Worm (Caenorhabditis elegans) whole organism, young adult: Measurements from ENCODE around the gene C39E6.2.
A peak's percentile ranks its signal among the peaks of the same experiment; 100 is the strongest.

Experiments used
- B0035.1 ChIP-seq: sonication (generic microtip); optimal IDR thresholded peaks from 2 replicates; lab custom pipeline; 2016; ENCODE audit warnings: missing genetic modification characterization, mild to moderate bottlenecking, missing compliant biosample characterization, missing genotype, missing genetic modification reagents
- B0336.3 ChIP-seq: fragments of 200-800 bp; sonication (Bioruptor generic); IDR thresholded peaks from 2 replicates; pipeline ENCODE4 v1.3.6; 2022; ENCODE audit warnings: missing genetic modification characterization, missing compliant biosample characterization
- C17E4.6 ChIP-seq: fragments of 200-800 bp; sonication (Bioruptor generic); IDR thresholded peaks from 2 replicates; pipeline ENCODE4 v1.3.6; 2022; ENCODE audit warnings: missing genetic modification reagents, missing genetic modification characterization, missing compliant biosample characterization
- F10E7.11 ChIP-seq: sonication (generic microtip); optimal IDR thresholded peaks from 2 replicates; lab custom pipeline; 2017; ENCODE audit warnings: mild to moderate bottlenecking, missing genetic modification characterization, moderate library complexity, missing compliant biosample characterization
- F22D6.2 ChIP-seq: sonication (generic microtip); optimal IDR thresholded peaks from 2 replicates; lab custom pipeline; 2016; ENCODE audit warnings: mild to moderate bottlenecking, missing genetic modification characterization, missing compliant biosample characterization
- F39B2.1 ChIP-seq: fragments of 200-800 bp; sonication (Bioruptor generic); IDR thresholded peaks from 2 replicates; pipeline ENCODE4 v1.3.6; 2022; ENCODE audit warnings: missing genetic modification reagents, missing genetic modification characterization, missing compliant biosample characterization
- F52B5.7 ChIP-seq: sonication (generic microtip); optimal IDR thresholded peaks from 2 replicates; lab custom pipeline; 2016; ENCODE audit warnings: mild to moderate bottlenecking, missing genetic modification characterization, missing compliant biosample characterization
- K11D2.4 ChIP-seq: fragments of 200-800 bp; sonication (Bioruptor generic); IDR thresholded peaks from 2 replicates; pipeline ENCODE4 v1.3.6; 2022; ENCODE audit warnings: missing genetic modification reagents, missing genetic modification characterization, missing compliant biosample characterization
- K12H6.12 ChIP-seq: fragments of 200-800 bp; sonication (Bioruptor generic); optimal IDR thresholded peaks from 2 replicates; lab custom pipeline; 2018; ENCODE audit warnings: mild to moderate bottlenecking, missing genetic modification characterization, missing compliant biosample characterization
- T07F8.4 ChIP-seq: sonication (generic microtip); optimal IDR thresholded peaks from 2 replicates; lab custom pipeline; 2016; ENCODE audit warnings: mild to moderate bottlenecking, missing genetic modification characterization, moderate library complexity, missing compliant biosample characterization
- Y95B8A.8 ChIP-seq: fragments of 200-800 bp; sonication (Bioruptor generic); IDR thresholded peaks from 2 replicates; pipeline ENCODE4 v1.3.6; 2022; ENCODE audit warnings: missing genetic modification reagents, missing genetic modification characterization, missing compliant biosample characterization
- akir-1 ChIP-seq: fragments of 200-800 bp; sonication (Bioruptor generic); optimal IDR thresholded peaks from 2 replicates; lab custom pipeline; 2018; ENCODE audit warnings: mild to moderate bottlenecking, missing genetic modification characterization, moderate library complexity, missing compliant biosample characterization
- ama-1 ChIP-seq, 3 experiments: fragments of 150-350 bp in 1 of 3; sonication (generic microtip) in 2 of 3; optimal IDR thresholded peaks; 2 replicates each; lab custom pipeline; 2014 to 2018; ENCODE audit warnings: missing biosample characterization in 2 of 3, missing genetic modification characterization in 2 of 3, missing genetic modification reagents in 2 of 3
- aptf-2 ChIP-seq: fragments of 200-800 bp; sonication (Bioruptor generic); conservative IDR thresholded peaks from 2 replicates; pipeline ENCODE4 v1.3.6; 2022; ENCODE audit warnings: missing genetic modification reagents, missing genetic modification characterization, missing compliant biosample characterization
- attf-6 ChIP-seq: fragments of 200-800 bp; sonication (Bioruptor generic); IDR thresholded peaks from 2 replicates; pipeline ENCODE4 v1.3.6; 2022; ENCODE audit warnings: missing genetic modification reagents, missing genetic modification characterization, missing compliant biosample characterization
- bed-2 ChIP-seq: fragments of 200-800 bp; sonication (Bioruptor generic); IDR thresholded peaks from 2 replicates; pipeline ENCODE4 v1.3.6; 2022; ENCODE audit warnings: missing genetic modification reagents, missing genetic modification characterization, missing compliant biosample characterization
- cebp-1 ChIP-seq, 2 experiments: fragments of 200-800 bp in 1 of 2; sonication (Bioruptor generic) in 1 of 2; sonication (generic microtip) in 1 of 2; IDR thresholded peaks in 1 of 2; optimal IDR thresholded peaks in 1 of 2; 2 replicates each; pipeline versions ENCODE4 v1.3.6 to Lab custom; 2017 to 2022; ENCODE audit warnings: missing compliant biosample characterization in 2 of 2, missing genetic modification characterization in 2 of 2, mild to moderate bottlenecking in 1 of 2, missing genetic modification reagents in 1 of 2, moderate library complexity in 1 of 2
- ceh-27 ChIP-seq: fragments of 200-800 bp; sonication (Bioruptor generic); optimal IDR thresholded peaks from 2 replicates; lab custom pipeline; 2018; ENCODE audit warnings: mild to moderate bottlenecking, missing genetic modification characterization, moderate library complexity, missing compliant biosample characterization
- ceh-58 ChIP-seq: fragments of 200-800 bp; sonication (Bioruptor generic); IDR thresholded peaks from 2 replicates; pipeline ENCODE4 v1.3.6; 2022; ENCODE audit warnings: missing genetic modification characterization, missing compliant biosample characterization
- dpff-1 ChIP-seq: sonication (generic microtip); optimal IDR thresholded peaks from 2 replicates; lab custom pipeline; 2017; ENCODE audit warnings: mild to moderate bottlenecking, missing genetic modification characterization, missing compliant biosample characterization
- egl-44 ChIP-seq: fragments of 200-800 bp; sonication (Bioruptor generic); IDR thresholded peaks from 2 replicates; pipeline ENCODE4 v1.3.6; 2022; ENCODE audit warnings: missing genetic modification reagents, missing genetic modification characterization, missing compliant biosample characterization
- egrh-3 ChIP-seq: fragments of 200-800 bp; sonication (Bioruptor generic); IDR thresholded peaks from 2 replicates; pipeline ENCODE4 v1.3.6; 2022; ENCODE audit warnings: missing genetic modification reagents, missing genetic modification characterization, missing compliant biosample characterization
- ekl-4 ChIP-seq: fragments of 200-800 bp; sonication (Bioruptor generic); IDR thresholded peaks from 2 replicates; pipeline ENCODE4 v1.3.6; 2022; ENCODE audit warnings: missing genetic modification reagents, missing genetic modification characterization, missing compliant biosample characterization
- hlh-26 ChIP-seq: fragments of 200-800 bp; sonication (Bioruptor generic); conservative IDR thresholded peaks from 2 replicates; pipeline ENCODE4 v1.3.6; 2022; ENCODE audit warnings: missing genetic modification reagents, missing genetic modification characterization, missing compliant biosample characterization
- hmg-1.2 ChIP-seq: fragments of 200-800 bp; sonication (Bioruptor generic); IDR thresholded peaks from 2 replicates; pipeline ENCODE4 v1.3.6; 2022; ENCODE audit warnings: missing genetic modification reagents, missing genetic modification characterization, missing compliant biosample characterization
- hsf-1 ChIP-seq: fragments of 200-800 bp; sonication (Bioruptor generic); IDR thresholded peaks from 2 replicates; pipeline ENCODE4 v1.3.6; 2022; ENCODE audit warnings: missing genetic modification reagents, missing genetic modification characterization, missing compliant biosample characterization
- lag-1 ChIP-seq: fragments of 200-800 bp; sonication (Bioruptor generic); IDR thresholded peaks from 2 replicates; pipeline ENCODE4 v1.3.6; 2022; ENCODE audit warnings: missing genetic modification reagents, missing genetic modification characterization, missing compliant biosample characterization
- let-526 ChIP-seq: fragments of 200-800 bp; sonication (Bioruptor generic); IDR thresholded peaks from 2 replicates; pipeline ENCODE4 v1.3.6; 2022; ENCODE audit warnings: missing genetic modification reagents, missing genetic modification characterization, missing compliant biosample characterization
- let-607 ChIP-seq, 2 experiments: fragments of 200-800 bp in 1 of 2; sonication (Bioruptor generic) in 1 of 2; sonication (generic microtip) in 1 of 2; optimal IDR thresholded peaks; 2 replicates each; lab custom pipeline; 2016 to 2018; ENCODE audit warnings: mild to moderate bottlenecking in 2 of 2, missing compliant biosample characterization in 2 of 2, missing genetic modification characterization in 2 of 2, moderate library complexity in 2 of 2, missing genotype in 1 of 2
- lin-35 ChIP-seq, 3 experiments: fragments of 150-350 bp in 2 of 3; sonication (generic microtip) in 1 of 3; optimal IDR thresholded peaks; 2 replicates each; lab custom pipeline; 2014 to 2018; ENCODE audit warnings: missing biosample characterization in 3 of 3, missing genetic modification characterization in 3 of 3, missing genetic modification reagents in 3 of 3
- lin-40 ChIP-seq: sonication (generic microtip); optimal IDR thresholded peaks from 2 replicates; lab custom pipeline; 2016; ENCODE audit warnings: missing genetic modification characterization, mild to moderate bottlenecking, missing compliant biosample characterization, missing genotype, missing genetic modification reagents
- lsl-1 ChIP-seq: fragments of 200-800 bp; sonication (Bioruptor generic); optimal IDR thresholded peaks from 2 replicates; lab custom pipeline; 2018; ENCODE audit warnings: mild to moderate bottlenecking, missing genetic modification characterization, moderate library complexity, missing compliant biosample characterization
- lsy-27 ChIP-seq: sonication (generic microtip); optimal IDR thresholded peaks from 2 replicates; lab custom pipeline; 2017; ENCODE audit warnings: missing genetic modification characterization, mild to moderate bottlenecking, missing compliant biosample characterization, antibody characterized with exemption, missing genotype, borderline replicate concordance; ENCODE audit not compliant: insufficient read depth
- madf-8 ChIP-seq: fragments of 200-800 bp; sonication (Bioruptor generic); conservative IDR thresholded peaks from 2 replicates; pipeline ENCODE4 v1.3.6; 2022; ENCODE audit warnings: missing genetic modification reagents, missing genetic modification characterization, missing compliant biosample characterization
- mes-4 ChIP-seq: sonication (generic microtip); optimal IDR thresholded peaks from 2 replicates; lab custom pipeline; 2016; ENCODE audit warnings: missing genotype, missing genetic modification characterization, missing compliant biosample characterization
- nfya-2 ChIP-seq: fragments of 200-800 bp; sonication (Bioruptor generic); IDR thresholded peaks from 2 replicates; pipeline ENCODE4 v1.3.6; 2022; ENCODE audit warnings: missing genetic modification reagents, missing genetic modification characterization, missing compliant biosample characterization
- nhr-120 ChIP-seq: fragments of 200-800 bp; sonication (Bioruptor generic); IDR thresholded peaks from 2 replicates; pipeline ENCODE4 v1.3.6; 2022; ENCODE audit warnings: missing genetic modification characterization, missing compliant biosample characterization
- rcor-1 ChIP-seq: fragments of 200-800 bp; sonication (Bioruptor generic); IDR thresholded peaks from 2 replicates; pipeline ENCODE4 v1.3.6; 2022; ENCODE audit warnings: missing genetic modification reagents, missing genetic modification characterization, missing compliant biosample characterization
- rpc-1 ChIP-seq, 2 experiments: fragments of 150-350 bp in 1 of 2; sonication (generic microtip) in 1 of 2; optimal IDR thresholded peaks; 2 replicates each; lab custom pipeline; 2014 to 2018; ENCODE audit warnings: missing biosample characterization in 1 of 2, missing genetic modification characterization in 1 of 2, missing genetic modification reagents in 1 of 2, missing genotype in 1 of 2
- sdz-38 ChIP-seq: sonication (generic microtip); optimal IDR thresholded peaks from 2 replicates; lab custom pipeline; 2016; ENCODE audit warnings: missing genotype, missing genetic modification characterization, missing compliant biosample characterization
- tbp1 ChIP-seq: fragments of 200-800 bp; sonication (Bioruptor generic); optimal IDR thresholded peaks from 2 replicates; lab custom pipeline; 2018; ENCODE audit warnings: mild to moderate bottlenecking, missing genetic modification characterization, missing compliant biosample characterization
- xnd-1 ChIP-seq: sonication (generic microtip); optimal IDR thresholded peaks from 2 replicates; lab custom pipeline; 2016; ENCODE audit warnings: missing genotype, missing genetic modification reagents, missing genetic modification characterization, missing compliant biosample characterization
- zfh-2 ChIP-seq: fragments of 200-800 bp; sonication (Bioruptor generic); conservative IDR thresholded peaks from 2 replicates; pipeline ENCODE4 v1.3.6; 2022; ENCODE audit warnings: missing genetic modification reagents, missing genetic modification characterization, missing compliant biosample characterization
- zim-3 ChIP-seq: sonication (generic microtip); optimal IDR thresholded peaks from 2 replicates; lab custom pipeline; 2017; ENCODE audit warnings: mild to moderate bottlenecking, missing genetic modification characterization, moderate library complexity, missing compliant biosample characterization
- ztf-18 ChIP-seq: sonication (generic microtip); optimal IDR thresholded peaks from 2 replicates; lab custom pipeline; 2016; ENCODE audit warnings: missing genotype, mild to moderate bottlenecking, missing genetic modification characterization, missing compliant biosample characterization
- ztf-22 ChIP-seq: fragments of 200-800 bp; sonication (Bioruptor generic); optimal IDR thresholded peaks from 2 replicates; lab custom pipeline; 2018; ENCODE audit warnings: mild to moderate bottlenecking, missing genetic modification characterization, moderate library complexity, missing compliant biosample characterization
- ztf-6 ChIP-seq: fragments of 200-800 bp; sonication (Bioruptor generic); IDR thresholded peaks from 2 replicates; pipeline ENCODE4 v1.3.6; 2022; ENCODE audit warnings: missing genetic modification reagents, missing genetic modification characterization, missing compliant biosample characterization

C39E6.2 gene

ce11 chrX:4788958-4789357 is 34.0 kb upstream of the C39E6.2 start (continued):
- TF ChIP-seq ekl-4 (GFP tag; lab: Robert Waterston, UW) (peak; percentile 81), C17E4.6 (0 out of 2 replicates have a peak, but pooled peaks have one; percentile 31), B0035.1 (peak; percentile 18), ama-1 (optimal IDR thresholded peaks at IDR 0.05; lab: Kevin White, UChicago) (no peak), ama-1 (GFP tag; optimal IDR thresholded peaks at IDR 0.05; lab: Kevin White, UChicago) (peak; percentile 30 to 76), let-526 (GFP tag; lab: Robert Waterston, UW) (0 out of 2 replicates have a peak, but pooled peaks have one; percentile 15), bed-2 (GFP tag; lab: Robert Waterston, UW) (no peak), hlh-26 (GFP tag; lab: Robert Waterston, UW) (no peak), F10E7.11 (tag; lab: Kevin White, UChicago) (no peak), egl-44 (GFP tag; lab: Robert Waterston, UW) (peak; percentile 77; the same call in 1 of the 2 replicates), lsl-1 (GFP tag; lab: Kevin White, UChicago) (no peak), nhr-120 (no peak), tbp1 (GFP tag; lab: Kevin White, UChicago) (peak; percentile 99), cebp-1 (GFP tag; IDR thresholded peaks at IDR 0.05; lab: Robert Waterston, UW) (peak; percentile 34; the same call in 1 of the 2 replicates), cebp-1 (tag; optimal IDR thresholded peaks at IDR 0.05; lab: Kevin White, UChicago) (peak; percentile 65), xnd-1 (no peak), F22D6.2 (no peak), lin-40 (tag; lab: Kevin White, UChicago) (peak; percentile 8), ztf-6 (0 out of 2 replicates have a peak, but pooled peaks have one; percentile 45), hmg-1.2 (peak; percentile 78), Y95B8A.8 (no peak), T07F8.4 (tag; lab: Kevin White, UChicago) (peak; percentile 61), egrh-3 (GFP tag; lab: Robert Waterston, UW) (no peak), lsy-27 (peak; percentile 39), nfya-2 (GFP tag; lab: Robert Waterston, UW) (no peak), hsf-1 (GFP tag; lab: Robert Waterston, UW) (no peak), F52B5.7 (peak; percentile 39), ztf-18 (tag; lab: Kevin White, UChicago) (peak; percentile 53), F39B2.1 (GFP tag; lab: Robert Waterston, UW) (no peak), zfh-2 (GFP tag; lab: Robert Waterston, UW) (no peak), B0336.3 (GFP tag; lab: Robert Waterston, UW) (no peak), K12H6.12 (tag; lab: Kevin White, UChicago) (peak; percentile 20), ztf-22 (GFP tag; lab: Kevin White, UChicago) (no peak), akir-1 (GFP tag; lab: Kevin White, UChicago) (no peak), attf-6 (GFP tag; lab: Robert Waterston, UW) (peak; percentile 73), lin-35 (GFP tag; optimal IDR thresholded peaks at IDR 0.05; lab: Kevin White, UChicago) (peak in 1 of 3 experiments; percentile 53), ceh-27 (peak; percentile 57), let-607 (tag; optimal IDR thresholded peaks at IDR 0.05; lab: Kevin White, UChicago) (peak; percentile 18 to 22), rcor-1 (GFP tag; lab: Robert Waterston, UW) (peak; percentile 69), madf-8 (GFP tag; lab: Robert Waterston, UW) (no peak), zim-3 (tag; lab: Kevin White, UChicago) (peak; percentile 66), sdz-38 (tag; lab: Kevin White, UChicago) (no peak), lag-1 (no peak), rpc-1 (optimal IDR thresholded peaks at IDR 0.05; lab: Kevin White, UChicago) (peak; percentile 85), rpc-1 (tag; optimal IDR thresholded peaks at IDR 0.05; lab: Kevin White, UChicago) (peak; percentile 97), K11D2.4 (GFP tag; lab: Robert Waterston, UW) (peak; percentile 45; the same call in 1 of the 2 replicates), dpff-1 (tag; lab: Kevin White, UChicago) (no peak), mes-4 (peak; percentile 23), aptf-2 (GFP tag; lab: Robert Waterston, UW) (no peak), ceh-58 (no peak)
